Fruit fly (Drosophila melanogaster) whole organism, embryonic: ENCODE results near the gene Sema5c.

Experiments used
- CG10274 ChIP-seq: fragments of 200-800 bp; sonication (Bioruptor generic); optimal IDR thresholded peaks from 3 replicates; lab custom pipeline; 2017; ENCODE audit warnings: missing biosample characterization, mild to moderate bottlenecking, missing genetic modification characterization
- CG10543 ChIP-seq: fragments of 200-800 bp; sonication (Bioruptor generic); optimal IDR thresholded peaks from 3 replicates; lab custom pipeline; 2017; ENCODE audit warnings: missing biosample characterization, mild to moderate bottlenecking, missing genetic modification characterization, moderate library complexity
- CG11560 ChIP-seq: fragments of 200-800 bp; sonication (Bioruptor generic); IDR thresholded peaks from 3 replicates; pipeline ENCODE4 v1.3.6; 2022; ENCODE audit warnings: missing biosample characterization, missing genetic modification characterization
- CG13296 ChIP-seq: fragments of 200-800 bp; sonication (Bioruptor generic); optimal IDR thresholded peaks from 3 replicates; lab custom pipeline; 2018; ENCODE audit warnings: missing biosample characterization, mild to moderate bottlenecking, missing genetic modification characterization
- CG14710 ChIP-seq: fragments of 200-800 bp; sonication (Bioruptor generic); optimal IDR thresholded peaks from 3 replicates; lab custom pipeline; 2019; ENCODE audit warnings: missing biosample characterization, mild to moderate bottlenecking, missing genetic modification characterization, moderate library complexity
- CG14965 ChIP-seq: fragments of 200-800 bp; sonication (Bioruptor generic); optimal IDR thresholded peaks from 2 replicates; lab custom pipeline; 2016; ENCODE audit warnings: missing biosample characterization, missing genetic modification characterization, borderline replicate concordance
- CG17328 ChIP-seq: fragments of 200-800 bp; sonication (Bioruptor generic); IDR thresholded peaks from 2 replicates; pipeline ENCODE4 v1.3.6; 2022; ENCODE audit warnings: missing biosample characterization, missing genetic modification characterization
- CG2199 ChIP-seq: fragments of 200-800 bp; sonication (Bioruptor generic); IDR thresholded peaks from 3 replicates; pipeline ENCODE4 v1.3.6; 2022; ENCODE audit warnings: missing biosample characterization, missing genetic modification characterization
- CG2889 ChIP-seq: fragments of 200-800 bp; sonication (Bioruptor generic); IDR thresholded peaks from 3 replicates; pipeline ENCODE4 v1.3.6; 2022; ENCODE audit warnings: missing biosample characterization, missing genetic modification characterization
- CG34422 ChIP-seq: fragments of 200-800 bp; sonication (Bioruptor generic); IDR thresholded peaks from 3 replicates; pipeline ENCODE4 v1.3.6; 2022; ENCODE audit warnings: missing biosample characterization, missing genetic modification characterization
- CG3838 ChIP-seq: fragments of 200-800 bp; sonication (Bioruptor generic); optimal IDR thresholded peaks from 3 replicates; lab custom pipeline; 2016; ENCODE audit warnings: missing biosample characterization, missing genetic modification characterization
- CG43689 ChIP-seq: fragments of 200-800 bp; sonication (Bioruptor generic); IDR thresholded peaks from 2 replicates; pipeline ENCODE4 v1.3.6; 2022; ENCODE audit warnings: missing biosample characterization, missing genetic modification characterization
- CG4404 ChIP-seq: fragments of 200-800 bp; sonication (Bioruptor generic); IDR thresholded peaks from 2 replicates; pipeline ENCODE4 v1.3.6; 2022; ENCODE audit warnings: missing biosample characterization, missing genetic modification characterization
- CG4424 ChIP-seq: fragments of 200-800 bp; sonication (Bioruptor generic); optimal IDR thresholded peaks from 3 replicates; lab custom pipeline; 2016; ENCODE audit warnings: missing biosample characterization, missing genetic modification characterization
- CG5180 ChIP-seq: fragments of 200-800 bp; sonication (Bioruptor generic); optimal IDR thresholded peaks from 3 replicates; lab custom pipeline; 2017; ENCODE audit warnings: missing biosample characterization, missing genetic modification characterization, mild to moderate bottlenecking, moderate library complexity, missing genetic modification reagents
- CG6175 ChIP-seq: fragments of 200-800 bp; sonication (Bioruptor generic); IDR thresholded peaks from 3 replicates; pipeline ENCODE4 v1.3.6; 2022; ENCODE audit warnings: missing biosample characterization, missing genetic modification characterization
- CG6689 ChIP-seq: fragments of 200-800 bp; sonication (Bioruptor generic); IDR thresholded peaks from 2 replicates; pipeline ENCODE4 v1.3.6; 2022; ENCODE audit warnings: missing biosample characterization, missing genetic modification characterization
- CG7357 ChIP-seq: fragments of 200-800 bp; sonication (Bioruptor generic); IDR thresholded peaks from 3 replicates; pipeline ENCODE4 v1.3.6; 2022; ENCODE audit warnings: missing biosample characterization, missing genetic modification characterization
- CG7745 ChIP-seq: fragments of 200-800 bp; sonication (Bioruptor generic); optimal IDR thresholded peaks from 2 replicates; lab custom pipeline; 2018; ENCODE audit warnings: missing biosample characterization, mild to moderate bottlenecking, missing genetic modification characterization, moderate library complexity
- CG7987 ChIP-seq: fragments of 200-800 bp; sonication (Bioruptor generic); optimal IDR thresholded peaks from 2 replicates; lab custom pipeline; 2018; ENCODE audit warnings: missing biosample characterization, mild to moderate bottlenecking, missing genetic modification characterization, moderate library complexity
- CG8089 ChIP-seq: fragments of 200-800 bp; sonication (Bioruptor generic); optimal IDR thresholded peaks from 3 replicates; lab custom pipeline; 2016; ENCODE audit warnings: missing biosample characterization, missing genetic modification characterization
- CG9876 ChIP-seq: fragments of 200-800 bp; sonication (Bioruptor generic); optimal IDR thresholded peaks from 2 replicates; lab custom pipeline; 2016; ENCODE audit warnings: missing biosample characterization, missing genetic modification characterization
- D ChIP-seq, 2 experiments: fragments of 200-800 bp in 1 of 2; fragments of >200 bp in 1 of 2; sonication (Bioruptor generic) in 1 of 2; optimal IDR thresholded peaks; 2 replicates in 1 of 2; 3 replicates in 1 of 2; lab custom pipeline; 2017; ENCODE audit warnings: mild to moderate bottlenecking in 1 of 2, missing biosample characterization in 1 of 2, missing genetic modification characterization in 1 of 2, missing genetic modification reagents in 1 of 2
- D19A ChIP-seq: fragments of 200-800 bp; optimal IDR thresholded peaks from 3 replicates; lab custom pipeline; 2019; ENCODE audit warnings: missing biosample characterization, mild to moderate bottlenecking, missing genetic modification characterization, moderate library complexity
- Dip3 ChIP-seq: fragments of 200-800 bp; sonication (Bioruptor generic); optimal IDR thresholded peaks from 3 replicates; lab custom pipeline; 2016; ENCODE audit warnings: missing biosample characterization, missing genetic modification characterization
- Doc2 ChIP-seq: fragments of 200-800 bp; sonication (Bioruptor generic); IDR thresholded peaks from 2 replicates; pipeline ENCODE4 v1.3.6; 2022; ENCODE audit warnings: missing biosample characterization, missing genetic modification characterization
- Hsf ChIP-seq: fragments of 200-800 bp; sonication (Bioruptor generic); optimal IDR thresholded peaks from 3 replicates; lab custom pipeline; 2016; ENCODE audit warnings: missing biosample characterization, missing genetic modification characterization
- Kr ChIP-seq: fragments of 200-800 bp; sonication (Bioruptor generic); optimal IDR thresholded peaks from 2 replicates; lab custom pipeline; 2017; ENCODE audit warnings: missing biosample characterization, mild to moderate bottlenecking, missing genetic modification characterization
- MBD-R2 ChIP-seq: fragments of 200-800 bp; sonication (Bioruptor generic); IDR thresholded peaks from 2 replicates; pipeline ENCODE4 v1.3.6; 2022; ENCODE audit warnings: missing biosample characterization, missing genetic modification characterization
- Med ChIP-seq: fragments of 200-800 bp; sonication (Bioruptor generic); peaks from one replicate; lab custom pipeline; 2016; ENCODE audit warnings: missing biosample characterization, missing genetic modification characterization, mild to moderate bottlenecking, inconsistent platforms, moderate library complexity
- PHDP ChIP-seq: fragments of 200-800 bp; sonication (Bioruptor generic); optimal IDR thresholded peaks from 3 replicates; lab custom pipeline; 2018; ENCODE audit warnings: missing biosample characterization, mild to moderate bottlenecking, missing genetic modification characterization, moderate library complexity
- Pdp1 ChIP-seq, 2 experiments: fragments of 200-800 bp; sonication (Bioruptor generic); optimal IDR thresholded peaks; 3 replicates each; lab custom pipeline; 2016; ENCODE audit warnings: missing biosample characterization in 2 of 2, missing genetic modification characterization in 2 of 2, mild to moderate bottlenecking in 1 of 2, moderate library complexity in 1 of 2
- Ptx1 ChIP-seq: fragments of 200-800 bp; sonication (Bioruptor generic); IDR thresholded peaks from 2 replicates; pipeline ENCODE4 v1.3.6; 2022; ENCODE audit warnings: missing biosample characterization, missing genetic modification characterization
- Ravus ChIP-seq: fragments of 200-800 bp; sonication (Bioruptor generic); IDR thresholded peaks from 2 replicates; pipeline ENCODE4 v1.3.6; 2022; ENCODE audit warnings: missing biosample characterization, missing genetic modification characterization
- Spps ChIP-seq: fragments of 200-800 bp; sonication (Bioruptor generic); optimal IDR thresholded peaks from 2 replicates; lab custom pipeline; 2018; ENCODE audit warnings: missing biosample characterization, mild to moderate bottlenecking, missing genetic modification characterization
- Usf ChIP-seq: fragments of 200-800 bp; sonication (Bioruptor generic); optimal IDR thresholded peaks from 2 replicates; lab custom pipeline; 2017; ENCODE audit warnings: missing genotype, missing biosample characterization, missing genetic modification characterization
- ase ChIP-seq: fragments of 200-800 bp; sonication (Bioruptor generic); IDR thresholded peaks from 3 replicates; pipeline ENCODE4 v1.3.6; 2022; ENCODE audit warnings: missing biosample characterization, missing genetic modification characterization
- az2 ChIP-seq: fragments of 200-800 bp; sonication (Bioruptor generic); optimal IDR thresholded peaks from 3 replicates; lab custom pipeline; 2016; ENCODE audit warnings: missing biosample characterization, missing genetic modification characterization
- bbx ChIP-seq: fragments of 200-800 bp; sonication (Bioruptor generic); IDR thresholded peaks from 2 replicates; pipeline ENCODE4 v1.3.6; 2022; ENCODE audit warnings: missing biosample characterization, missing genetic modification characterization; ENCODE audit not compliant: partially characterized antibody
- chn ChIP-seq: fragments of 200-800 bp; sonication (Bioruptor generic); optimal IDR thresholded peaks from 2 replicates; lab custom pipeline; 2016; ENCODE audit warnings: missing biosample characterization, missing genetic modification characterization
- fu2 ChIP-seq: fragments of 200-800 bp; sonication (Bioruptor generic); optimal IDR thresholded peaks from 2 replicates; lab custom pipeline; 2016; ENCODE audit warnings: missing biosample characterization, missing genetic modification characterization
- ind ChIP-seq: fragments of 200-800 bp; sonication (Bioruptor generic); optimal IDR thresholded peaks from 3 replicates; lab custom pipeline; 2016; ENCODE audit warnings: missing biosample characterization, missing genetic modification characterization
- jigr1 ChIP-seq: fragments of 200-800 bp; sonication (Bioruptor generic); IDR thresholded peaks from 3 replicates; pipeline ENCODE4 v1.3.6; 2022; ENCODE audit warnings: missing biosample characterization, missing genetic modification characterization
- klu ChIP-seq: fragments of 200-800 bp; sonication (Bioruptor generic); IDR thresholded peaks from 2 replicates; pipeline ENCODE4 v1.3.6; 2022; ENCODE audit warnings: missing biosample characterization, missing genetic modification characterization
- lab ChIP-seq: fragments of 200-800 bp; sonication (Bioruptor generic); optimal IDR thresholded peaks from 3 replicates; lab custom pipeline; 2017; ENCODE audit warnings: missing biosample characterization, missing genetic modification characterization, mild to moderate bottlenecking, moderate library complexity, missing genetic modification reagents
- nmo ChIP-seq: fragments of 200-800 bp; sonication (Bioruptor generic); optimal IDR thresholded peaks from 2 replicates; lab custom pipeline; 2018; ENCODE audit warnings: missing biosample characterization, mild to moderate bottlenecking, missing genetic modification characterization, moderate library complexity
- odd ChIP-seq: fragments of 200-800 bp; sonication (Bioruptor generic); optimal IDR thresholded peaks from 2 replicates; lab custom pipeline; 2017; ENCODE audit warnings: missing biosample characterization, mild to moderate bottlenecking, missing genetic modification characterization
- otp ChIP-seq: fragments of 200-800 bp; sonication (Bioruptor generic); IDR thresholded peaks from 3 replicates; pipeline ENCODE4, ENCODE4 v1.3.6; 2022; ENCODE audit warnings: missing biosample characterization, missing genetic modification characterization
- pita ChIP-seq: fragments of 200-800 bp; sonication (Bioruptor generic); optimal IDR thresholded peaks from 2 replicates; lab custom pipeline; 2017; ENCODE audit warnings: missing biosample characterization, mild to moderate bottlenecking, missing genetic modification characterization
- slou ChIP-seq: fragments of 200-800 bp; sonication (Bioruptor generic); optimal IDR thresholded peaks from 3 replicates; lab custom pipeline; 2016; ENCODE audit warnings: missing biosample characterization, missing genetic modification characterization
- so ChIP-seq: fragments of 200-800 bp; sonication (Bioruptor generic); IDR thresholded peaks from 3 replicates; pipeline ENCODE4 v1.3.6; 2022; ENCODE audit warnings: missing biosample characterization, missing genetic modification characterization
- zen ChIP-seq: fragments of 200-800 bp; sonication (Bioruptor generic); optimal IDR thresholded peaks from 3 replicates; lab custom pipeline; 2018; ENCODE audit warnings: missing biosample characterization, mild to moderate bottlenecking, missing genetic modification characterization, moderate library complexity

Gene Sema5c

DNA sequence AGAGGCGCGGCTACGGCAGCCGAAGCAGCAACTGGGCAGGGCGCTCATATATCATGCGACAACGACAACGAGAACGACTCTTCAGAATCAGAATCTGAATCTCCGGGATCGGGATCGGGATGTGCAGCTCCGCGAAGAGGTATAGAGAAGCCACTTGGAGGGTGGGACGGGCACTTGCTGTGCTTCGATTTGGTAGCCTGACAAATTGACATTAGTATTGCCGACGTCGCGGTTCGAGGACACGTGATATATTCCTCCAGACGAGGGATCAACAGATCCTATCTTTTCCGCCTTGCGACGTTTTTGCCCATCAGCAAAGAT, 851 bp upstream of the Sema5c start (continued):
- TF ChIP-seq Usf (GFP tag; lab: Kevin White, UChicago): no peak
- TF ChIP-seq D (optimal IDR thresholded peaks at IDR 0.05; lab: Kevin White, UChicago): no peak
- no peak for TF ChIP-seq D (GFP tag; optimal IDR thresholded peaks at IDR 0.05; lab: Kevin White, UChicago)
- TF ChIP-seq CG8089 (GFP tag; lab: Kevin White, UChicago): no peak
- no peak for TF ChIP-seq jigr1 (GFP tag; lab: Robert Waterston, UW)
- TF ChIP-seq CG10543 (GFP tag; lab: Kevin White, UChicago): no peak
- no peak for TF ChIP-seq Ravus
- peak; percentile 14 for TF ChIP-seq CG9876 (GFP tag; lab: Kevin White, UChicago)
- no peak for TF ChIP-seq CG7357 (GFP tag; lab: Robert Waterston, UW)
- TF ChIP-seq otp (GFP tag; lab: Robert Waterston, UW): 0 out of 3 replicates have a peak, but pooled peaks have one; percentile 27
- no peak for TF ChIP-seq Kr (GFP tag; lab: Kevin White, UChicago)
- TF ChIP-seq CG6689 (GFP tag; lab: Robert Waterston, UW): no peak
- no peak for TF ChIP-seq az2 (GFP tag; lab: Kevin White, UChicago)
- TF ChIP-seq bbx (GFP tag; lab: Robert Waterston, UW): no peak
- TF ChIP-seq slou (GFP tag; lab: Kevin White, UChicago): no peak
- no peak for TF ChIP-seq Hsf (GFP tag; lab: Kevin White, UChicago)
- TF ChIP-seq PHDP: no peak
- TF ChIP-seq CG14710 (tag; lab: Kevin White, UChicago): no peak
- peak; percentile 63 for TF ChIP-seq chn (GFP tag; lab: Kevin White, UChicago)
- TF ChIP-seq Spps (tag; lab: Kevin White, UChicago): no peak
- no peak for TF ChIP-seq CG3838
- TF ChIP-seq odd (GFP tag; lab: Kevin White, UChicago): no peak
- no peak for TF ChIP-seq so (GFP tag; lab: Robert Waterston, UW)
- TF ChIP-seq CG4404: no peak
- TF ChIP-seq CG2889 (GFP tag; lab: Robert Waterston, UW): 0 out of 3 replicates have a peak, but pooled peaks have one; percentile 32
- no peak for TF ChIP-seq Dip3 (GFP tag; lab: Kevin White, UChicago)
- no peak; the same call in 2 of the 3 replicates for TF ChIP-seq CG11560 (tag; lab: Robert Waterston, UW)
- no peak for TF ChIP-seq CG7987 (GFP tag; lab: Kevin White, UChicago)
- 0 out of 2 replicates have a peak, but pooled peaks have one; percentile 5 for TF ChIP-seq MBD-R2 (GFP tag; lab: Robert Waterston, UW)
- no peak for TF ChIP-seq pita (GFP tag; lab: Kevin White, UChicago)
- TF ChIP-seq CG34422 (GFP tag; lab: Robert Waterston, UW): 0 out of 3 replicates have a peak, but pooled peaks have one; percentile 13
- 0 out of 2 replicates have a peak, but pooled peaks have one; percentile 43 for TF ChIP-seq Doc2
- TF ChIP-seq CG7745 (tag; lab: Kevin White, UChicago): no peak
- TF ChIP-seq D19A: no peak
- TF ChIP-seq ase (GFP tag; lab: Robert Waterston, UW): 0 out of 3 replicates have a peak, but pooled peaks have one; percentile 13
- TF ChIP-seq CG17328 (GFP tag; lab: Robert Waterston, UW): peak; percentile 37; the same call in 1 of the 2 replicates
- TF ChIP-seq CG10274 (GFP tag; lab: Kevin White, UChicago): no peak

DNA sequence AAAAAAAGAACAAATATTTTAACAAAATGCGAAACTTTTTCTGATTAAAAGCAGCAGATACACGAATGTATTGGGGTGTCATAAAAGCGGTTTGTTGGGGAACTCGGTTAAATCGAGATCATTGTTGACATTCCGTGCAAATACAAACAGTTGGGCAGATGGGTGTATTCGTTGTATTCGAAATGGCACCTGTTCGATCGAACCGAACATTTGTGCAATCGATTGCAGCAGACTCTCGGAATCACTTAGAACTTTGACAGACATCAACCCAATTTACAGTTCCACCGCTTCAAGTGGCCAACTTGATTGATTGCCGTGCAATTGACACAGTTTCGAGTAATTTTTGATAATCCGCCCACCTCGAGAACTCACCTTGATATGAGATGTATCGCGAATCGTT, 1.2 kb downstream of the Sema5c start:
- TF ChIP-seq ind (GFP tag; lab: Kevin White, UChicago) (no peak), CG5180 (GFP tag; lab: Kevin White, UChicago) (peak; percentile 59), Med (peak; percentile 68), Pdp1 (GFP tag; optimal IDR thresholded peaks at IDR 0.05; lab: Kevin White, UChicago) (no peak), nmo (no peak), CG43689 (GFP tag; lab: Robert Waterston, UW) (no peak), fu2 (GFP tag; lab: Kevin White, UChicago) (no peak), CG14965 (no peak), lab (GFP tag; lab: Kevin White, UChicago) (peak; percentile 24), CG4424 (GFP tag; lab: Kevin White, UChicago) (no peak), zen (no peak), CG6175 (GFP tag; lab: Robert Waterston, UW) (no peak), Ptx1 (no peak), CG2199 (GFP tag; lab: Robert Waterston, UW) (peak; percentile 52; the same call in 1 of the 3 replicates), klu (no peak), CG13296 (GFP tag; lab: Kevin White, UChicago) (no peak)
